Worm (Caenorhabditis elegans) whole organism, L4 larva: ENCODE data around the gene rps-30.

ENCODE experiments used
- F44E2.7 ChIP-seq: fragments of 200-800 bp; sonication (Bioruptor generic); IDR thresholded peaks from 2 replicates; pipeline ENCODE4 v2.1.2; 2022; ENCODE audit warnings: missing genetic modification characterization, missing compliant biosample characterization
- F49E8.2 ChIP-seq: sonication (generic microtip); optimal IDR thresholded peaks from 2 replicates; lab custom pipeline; 2016; ENCODE audit warnings: missing compliant biosample characterization, mild to moderate bottlenecking, missing genetic modification characterization, borderline replicate concordance
- T26A8.4 ChIP-seq: fragments of 200-800 bp; sonication (Bioruptor generic); IDR thresholded peaks from 2 replicates; pipeline ENCODE4 v1.3.6; 2022; ENCODE audit warnings: missing genetic modification characterization, missing compliant biosample characterization
- Y105C5A.15 ChIP-seq: fragments of 200-800 bp; sonication (Bioruptor generic); IDR thresholded peaks from 2 replicates; pipeline ENCODE4 v1.3.6; 2022; ENCODE audit warnings: missing genetic modification characterization, missing compliant biosample characterization
- ama-1 ChIP-seq: fragments of 150-350 bp; optimal IDR thresholded peaks from 2 replicates; lab custom pipeline; 2014; ENCODE audit warnings: inconsistent platforms, mixed read lengths
- ceh-44 ChIP-seq: fragments of 200-800 bp; sonication (Bioruptor generic); IDR thresholded peaks from 2 replicates; pipeline ENCODE4 v1.3.6; 2022; ENCODE audit warnings: missing genetic modification reagents, missing genetic modification characterization, missing compliant biosample characterization
- daf-16 ChIP-seq, 3 experiments: sonication (generic microtip); optimal IDR thresholded peaks; 2 replicates each; lab custom pipeline; 2016 to 2017; ENCODE audit warnings: missing genetic modification characterization in 3 of 3, missing genetic modification reagents in 3 of 3, mild to moderate bottlenecking in 2 of 3, missing compliant biosample characterization in 2 of 3, missing biosample characterization in 1 of 3, moderate library complexity in 1 of 3
- daf-19 ChIP-seq: fragments of 200-800 bp; sonication (Bioruptor generic); conservative IDR thresholded peaks from 2 replicates; pipeline ENCODE4 v1.3.6; 2022; ENCODE audit warnings: missing genetic modification characterization, missing compliant biosample characterization
- dmd-6 ChIP-seq: fragments of 200-800 bp; sonication (Bioruptor generic); IDR thresholded peaks from 2 replicates; pipeline ENCODE4 v1.3.6; 2022; ENCODE audit warnings: missing genetic modification reagents, missing genetic modification characterization, missing compliant biosample characterization
- dmd-9 ChIP-seq: fragments of 200-800 bp; sonication (Bioruptor generic); IDR thresholded peaks from 2 replicates; pipeline ENCODE4 v1.3.6; 2022; ENCODE audit warnings: missing genetic modification reagents, missing genetic modification characterization, missing compliant biosample characterization
- duxl-1 ChIP-seq: sonication (generic microtip); optimal IDR thresholded peaks from 2 replicates; lab custom pipeline; 2016; ENCODE audit warnings: mild to moderate bottlenecking, missing genetic modification characterization, moderate library complexity, missing compliant biosample characterization; ENCODE audit not compliant: poor library complexity
- egl-27 ChIP-seq: sonication (generic microtip); optimal IDR thresholded peaks from 3 replicates; lab custom pipeline; 2017; ENCODE audit warnings: missing biosample characterization, missing genetic modification reagents, missing genetic modification characterization
- egl-43 ChIP-seq: fragments of 200-800 bp; sonication (Bioruptor generic); IDR thresholded peaks from 2 replicates; pipeline ENCODE4 v1.3.6; 2022; ENCODE audit warnings: missing genetic modification reagents, missing genetic modification characterization, missing compliant biosample characterization
- hif-1 ChIP-seq, 2 experiments: sonication (generic microtip); optimal IDR thresholded peaks; 2 replicates each; lab custom pipeline; 2016 to 2017; ENCODE audit warnings: missing compliant biosample characterization in 2 of 2, missing genetic modification characterization in 2 of 2, missing genetic modification reagents in 2 of 2, missing genotype in 2 of 2, mild to moderate bottlenecking in 1 of 2
- hlh-11 ChIP-seq: fragments of 200-800 bp; sonication (Bioruptor generic); optimal IDR thresholded peaks from 2 replicates; lab custom pipeline; 2018; ENCODE audit warnings: mild to moderate bottlenecking, missing genetic modification characterization, missing compliant biosample characterization
- lin-1 ChIP-seq: fragments of 200-800 bp; sonication (Bioruptor generic); IDR thresholded peaks from 2 replicates; pipeline ENCODE4 v1.3.6; 2022; ENCODE audit warnings: missing genetic modification reagents, missing genetic modification characterization, missing compliant biosample characterization
- lin-13 ChIP-seq: fragments of 150-350 bp; optimal IDR thresholded peaks from 2 replicates; lab custom pipeline; 2014; ENCODE audit warnings: missing biosample characterization, missing genetic modification reagents, missing genetic modification characterization
- lin-39 ChIP-seq: fragments of 150-350 bp; optimal IDR thresholded peaks from 2 replicates; lab custom pipeline; 2014; ENCODE audit warnings: missing biosample characterization, missing genetic modification reagents, missing genetic modification characterization
- mdl-1 ChIP-seq, 2 experiments: fragments of 150-350 bp in 1 of 2; sonication (generic microtip) in 1 of 2; optimal IDR thresholded peaks; 2 replicates each; lab custom pipeline; 2014 to 2017; ENCODE audit warnings: missing biosample characterization in 2 of 2, missing genetic modification characterization in 2 of 2
- mdt-29 ChIP-seq: fragments of 200-800 bp; sonication (Bioruptor generic); IDR thresholded peaks from 2 replicates; pipeline ENCODE4 v1.3.6; 2022; ENCODE audit warnings: missing genetic modification reagents, missing genetic modification characterization, missing compliant biosample characterization
- mes-2 ChIP-seq: sonication (generic microtip); optimal IDR thresholded peaks from 2 replicates; lab custom pipeline; 2016; ENCODE audit warnings: missing genotype, mild to moderate bottlenecking, missing genetic modification characterization, missing compliant biosample characterization; ENCODE audit not compliant: poor library complexity, severe bottlenecking
- nhr-25 ChIP-seq: sonication (generic microtip); optimal IDR thresholded peaks from 2 replicates; lab custom pipeline; 2017; ENCODE audit warnings: missing genetic modification characterization, mild to moderate bottlenecking, missing compliant biosample characterization, antibody characterized with exemption, moderate library complexity, borderline replicate concordance; ENCODE audit not compliant: insufficient read depth
- nhr-41 ChIP-seq: fragments of 200-800 bp; sonication (Bioruptor generic); IDR thresholded peaks from 2 replicates; pipeline ENCODE4 v1.3.6; 2022; ENCODE audit warnings: missing genetic modification reagents, missing genetic modification characterization, missing compliant biosample characterization
- nhr-48 ChIP-seq: sonication (generic microtip); optimal IDR thresholded peaks from 2 replicates; lab custom pipeline; 2016; ENCODE audit warnings: mild to moderate bottlenecking, missing genetic modification characterization, missing compliant biosample characterization
- nhr-6 ChIP-seq: fragments of 150-350 bp; optimal IDR thresholded peaks from 2 replicates; lab custom pipeline; 2014; ENCODE audit warnings: missing biosample characterization, missing genetic modification characterization
- pha-4 ChIP-seq, 2 experiments: fragments of 150-350 bp in 1 of 2; fragments of 200-800 bp in 1 of 2; sonication (Bioruptor generic) in 1 of 2; IDR thresholded peaks in 1 of 2; optimal IDR thresholded peaks in 1 of 2; 2 replicates each; pipeline versions ENCODE4 v1.3.6 to Lab custom; 2014 to 2022; ENCODE audit warnings: missing genetic modification characterization in 2 of 2, missing genetic modification reagents in 2 of 2, missing biosample characterization in 1 of 2, missing compliant biosample characterization in 1 of 2
- php-3 ChIP-seq: fragments of 200-800 bp; sonication (Bioruptor generic); IDR thresholded peaks from 2 replicates; pipeline ENCODE4 v1.3.6; 2022; ENCODE audit warnings: missing genetic modification reagents, missing genetic modification characterization, missing compliant biosample characterization
- rbr-2 ChIP-seq: sonication (generic microtip); optimal IDR thresholded peaks from 2 replicates; lab custom pipeline; 2016; ENCODE audit warnings: missing genotype, missing genetic modification characterization, missing compliant biosample characterization
- snpc-1.2 ChIP-seq: fragments of 200-800 bp; sonication (Bioruptor generic); IDR thresholded peaks from 2 replicates; pipeline ENCODE4 v1.3.6; 2022; ENCODE audit warnings: missing genetic modification reagents, missing genetic modification characterization, missing compliant biosample characterization
- spr-3 ChIP-seq: fragments of 200-800 bp; sonication (Bioruptor generic); optimal IDR thresholded peaks from 2 replicates; lab custom pipeline; 2018; ENCODE audit warnings: mild to moderate bottlenecking, missing genetic modification characterization, missing compliant biosample characterization
- tra-1 ChIP-seq: fragments of 200-800 bp; sonication (Bioruptor generic); IDR thresholded peaks from 2 replicates; pipeline ENCODE4 v1.3.6; 2022; ENCODE audit warnings: missing genetic modification reagents, missing genetic modification characterization, missing compliant biosample characterization
- unc-62 ChIP-seq, 3 experiments: fragments of 150-350 bp in 1 of 3; sonication (generic microtip); optimal IDR thresholded peaks in 2 of 3; peaks in 1 of 3; 1 replicate in 1 of 3; 2 replicates in 2 of 3; lab custom pipeline; 2014 to 2017; ENCODE audit warnings: missing biosample characterization in 3 of 3, missing genetic modification characterization in 3 of 3, missing genetic modification reagents in 3 of 3, missing genotype in 1 of 3
- vab-7 ChIP-seq: fragments of 200-800 bp; sonication (Bioruptor generic); IDR thresholded peaks from 2 replicates; pipeline ENCODE4 v1.3.6; 2022; ENCODE audit warnings: missing genetic modification reagents, missing genetic modification characterization, missing compliant biosample characterization
- zag-1 ChIP-seq: fragments of 150-350 bp; optimal IDR thresholded peaks from 2 replicates; lab custom pipeline; 2014; ENCODE audit warnings: missing biosample characterization, missing genetic modification characterization

The rps-30 gene

ce11 chrV:7747132-7747531 lies 29.2 kb upstream of the rps-30 start:
- TF ChIP-seq unc-62 (GFP tag; optimal IDR thresholded peaks at IDR 0.05 in 1 of 2; lab: Kevin White, UChicago), result peak in 1 of 2 experiments; percentile 97
- TF ChIP-seq unc-62 (tag; optimal IDR thresholded peaks at IDR 0.05; lab: Kevin White, UChicago), result no peak
- no peak for TF ChIP-seq mdl-1 (tag; optimal IDR thresholded peaks at IDR 0.05; lab: Kevin White, UChicago)
- TF ChIP-seq, all 104 proteins: peak for 1

- TF ChIP-seq vab-7 (GFP tag; lab: Robert Waterston, UW) (no peak), hif-1 (tag; optimal IDR thresholded peaks at IDR 0.05; lab: Kevin White, UChicago) (no peak), ceh-44 (GFP tag; lab: Robert Waterston, UW) (no peak), mdt-29 (GFP tag; lab: Robert Waterston, UW) (peak; percentile 33; the same call in 1 of the 2 replicates), T26A8.4 (GFP tag; lab: Robert Waterston, UW) (no peak), snpc-1.2 (no peak), nhr-6 (tag; lab: Kevin White, UChicago) (no peak), egl-43 (GFP tag; lab: Robert Waterston, UW) (no peak), mes-2 (no peak), egl-27 (tag; lab: Kevin White, UChicago) (no peak), spr-3 (GFP tag; lab: Kevin White, UChicago) (no peak), lin-13 (GFP tag; lab: Kevin White, UChicago) (no peak), Y105C5A.15 (GFP tag; lab: Robert Waterston, UW) (no peak), php-3 (no peak), nhr-48 (tag; lab: Kevin White, UChicago) (peak; percentile 61), rbr-2 (tag; lab: Kevin White, UChicago) (no peak), lin-39 (tag; lab: Kevin White, UChicago) (no peak), duxl-1 (tag; lab: Kevin White, UChicago) (no peak), hlh-11 (tag; lab: Kevin White, UChicago) (peak; percentile 17), pha-4 (GFP tag; IDR thresholded peaks at IDR 0.05; lab: Robert Waterston, UW) (no peak), pha-4 (tag; optimal IDR thresholded peaks at IDR 0.05; lab: Kevin White, UChicago) (no peak), dmd-9 (GFP tag; lab: Robert Waterston, UW) (no peak), F44E2.7 (no peak), tra-1 (GFP tag; lab: Robert Waterston, UW) (peak; percentile 87; the same call in 1 of the 2 replicates), daf-19 (GFP tag; lab: Robert Waterston, UW) (no peak), lin-1 (GFP tag; lab: Robert Waterston, UW) (peak; percentile 29; the same call in 1 of the 2 replicates), zag-1 (tag; lab: Kevin White, UChicago) (no peak), unc-62 (GFP tag; optimal IDR thresholded peaks at IDR 0.05 in 1 of 2; lab: Kevin White, UChicago) (peak in 1 of 2 experiments; percentile 52), unc-62 (tag; optimal IDR thresholded peaks at IDR 0.05; lab: Kevin White, UChicago) (no peak), ama-1 (lab: Kevin White, UChicago) (no peak), F49E8.2 (tag; lab: Kevin White, UChicago) (no peak), dmd-6 (GFP tag; lab: Robert Waterston, UW) (peak; percentile 94)
These were observed 28.3 kb upstream of the rps-30 start for ce11 chrV:7747987-7748607.

ce11 chrV:7749708-7750107 lies 26.7 kb upstream of the rps-30 start:
- TF ChIP-seq nhr-41 (no peak), tra-1 (GFP tag; lab: Robert Waterston, UW) (peak; percentile 46; the same call in 1 of the 2 replicates), dmd-6 (GFP tag; lab: Robert Waterston, UW) (peak; percentile 56), hlh-11 (tag; lab: Kevin White, UChicago) (peak; percentile 23), nhr-25 (tag; lab: Kevin White, UChicago) (no peak), daf-16 (GFP tag; optimal IDR thresholded peaks at IDR 0.05; lab: Kevin White, UChicago) (peak in 1 of 2 experiments; percentile 15), daf-16 (tag; optimal IDR thresholded peaks at IDR 0.05; lab: Kevin White, UChicago) (no peak)
- TF ChIP-seq, all 104 proteins: peak for 4
